Worm (Caenorhabditis elegans) whole organism, L4 larva: ENCODE data around the gene irld-28.
"Not testable (repeated sequence)": the region's sequence is repeated elsewhere in the genome, so short reads cannot be mapped to it uniquely, and the experiment has no call there.

Experiments used
- D1046.2 ChIP-seq: fragments of 200-800 bp; sonication (Bioruptor generic); IDR thresholded peaks from 2 replicates; pipeline ENCODE4 v1.3.6; 2022; ENCODE audit warnings: missing genetic modification characterization, missing compliant biosample characterization
- F37D6.2 ChIP-seq: sonication (generic microtip); optimal IDR thresholded peaks from 2 replicates; lab custom pipeline; 2016; ENCODE audit warnings: mild to moderate bottlenecking, missing genetic modification characterization, missing compliant biosample characterization
- Y105C5A.15 ChIP-seq: fragments of 200-800 bp; sonication (Bioruptor generic); IDR thresholded peaks from 2 replicates; pipeline ENCODE4 v1.3.6; 2022; ENCODE audit warnings: missing genetic modification characterization, missing compliant biosample characterization
- Y75B8A.6 ChIP-seq: fragments of 200-800 bp; sonication (Bioruptor generic); IDR thresholded peaks from 2 replicates; pipeline ENCODE4 v1.3.6; 2022; ENCODE audit warnings: missing genetic modification reagents, missing genetic modification characterization, missing compliant biosample characterization
- ZK546.5 ChIP-seq, 2 experiments: sonication (generic microtip); optimal IDR thresholded peaks; 2 replicates each; lab custom pipeline; 2017; ENCODE audit warnings: missing biosample characterization in 2 of 2, missing genetic modification characterization in 2 of 2
- attf-4 ChIP-seq: sonication (generic microtip); optimal IDR thresholded peaks from 3 replicates; lab custom pipeline; 2017; ENCODE audit warnings: missing biosample characterization, missing genetic modification characterization
- ceh-82 ChIP-seq: sonication (generic microtip); optimal IDR thresholded peaks from 2 replicates; lab custom pipeline; 2017; ENCODE audit warnings: missing biosample characterization, missing genetic modification characterization
- ctbp-1 ChIP-seq: fragments of 200-800 bp; sonication (Bioruptor generic); IDR thresholded peaks from 2 replicates; pipeline ENCODE4 v1.3.6; 2022; ENCODE audit warnings: missing genetic modification reagents, missing genetic modification characterization, missing compliant biosample characterization
- daf-16 ChIP-seq, 3 experiments: sonication (generic microtip); optimal IDR thresholded peaks; 2 replicates each; lab custom pipeline; 2016 to 2017; ENCODE audit warnings: missing genetic modification characterization in 3 of 3, missing genetic modification reagents in 3 of 3, mild to moderate bottlenecking in 2 of 3, missing compliant biosample characterization in 2 of 3, missing biosample characterization in 1 of 3, moderate library complexity in 1 of 3
- dmd-6 ChIP-seq: fragments of 200-800 bp; sonication (Bioruptor generic); IDR thresholded peaks from 2 replicates; pipeline ENCODE4 v1.3.6; 2022; ENCODE audit warnings: missing genetic modification reagents, missing genetic modification characterization, missing compliant biosample characterization
- dmd-8 ChIP-seq: fragments of 200-800 bp; sonication (Bioruptor generic); IDR thresholded peaks from 2 replicates; pipeline ENCODE4 v1.3.6; 2022; ENCODE audit warnings: missing genetic modification characterization, missing compliant biosample characterization
- duxl-1 ChIP-seq: sonication (generic microtip); optimal IDR thresholded peaks from 2 replicates; lab custom pipeline; 2016; ENCODE audit warnings: mild to moderate bottlenecking, missing genetic modification characterization, moderate library complexity, missing compliant biosample characterization; ENCODE audit not compliant: poor library complexity
- dve-1 ChIP-seq: sonication (generic microtip); optimal IDR thresholded peaks from 2 replicates; lab custom pipeline; 2017; ENCODE audit warnings: antibody characterized with exemption, mild to moderate bottlenecking, missing genetic modification characterization, missing compliant biosample characterization; ENCODE audit not compliant: insufficient read depth
- egl-43 ChIP-seq: fragments of 200-800 bp; sonication (Bioruptor generic); IDR thresholded peaks from 2 replicates; pipeline ENCODE4 v1.3.6; 2022; ENCODE audit warnings: missing genetic modification reagents, missing genetic modification characterization, missing compliant biosample characterization
- hif-1 ChIP-seq, 2 experiments: sonication (generic microtip); optimal IDR thresholded peaks; 2 replicates each; lab custom pipeline; 2016 to 2017; ENCODE audit warnings: missing compliant biosample characterization in 2 of 2, missing genetic modification characterization in 2 of 2, missing genetic modification reagents in 2 of 2, missing genotype in 2 of 2, mild to moderate bottlenecking in 1 of 2
- hlh-11 ChIP-seq: fragments of 200-800 bp; sonication (Bioruptor generic); optimal IDR thresholded peaks from 2 replicates; lab custom pipeline; 2018; ENCODE audit warnings: mild to moderate bottlenecking, missing genetic modification characterization, missing compliant biosample characterization
- hlh-30 ChIP-seq: sonication (generic microtip); optimal IDR thresholded peaks from 2 replicates; lab custom pipeline; 2017; ENCODE audit warnings: antibody characterized with exemption, mild to moderate bottlenecking, missing genetic modification characterization, missing compliant biosample characterization; ENCODE audit not compliant: insufficient read depth
- hmg-1.1 ChIP-seq: fragments of 200-800 bp; sonication (Bioruptor generic); IDR thresholded peaks from 2 replicates; pipeline ENCODE4 v1.3.6; 2022; ENCODE audit warnings: missing genetic modification reagents, missing genetic modification characterization, missing compliant biosample characterization
- lin-1 ChIP-seq: fragments of 200-800 bp; sonication (Bioruptor generic); IDR thresholded peaks from 2 replicates; pipeline ENCODE4 v1.3.6; 2022; ENCODE audit warnings: missing genetic modification reagents, missing genetic modification characterization, missing compliant biosample characterization
- lin-15B ChIP-seq: fragments of 150-350 bp; sonication (generic microtip); optimal IDR thresholded peaks from 3 replicates; lab custom pipeline; 2014; ENCODE audit warnings: missing biosample characterization, missing genetic modification characterization
- lin-38 ChIP-seq: fragments of 200-800 bp; sonication (Bioruptor generic); IDR thresholded peaks from 2 replicates; pipeline ENCODE4 v1.3.6; 2022; ENCODE audit warnings: missing genetic modification reagents, missing genetic modification characterization, missing compliant biosample characterization
- lsy-2 ChIP-seq, 2 experiments: fragments of 150-350 bp in 1 of 2; sonication (generic microtip) in 1 of 2; optimal IDR thresholded peaks; 2 replicates each; lab custom pipeline; 2014 to 2017; ENCODE audit warnings: missing biosample characterization in 2 of 2, missing genetic modification characterization in 2 of 2
- mdt-29 ChIP-seq: fragments of 200-800 bp; sonication (Bioruptor generic); IDR thresholded peaks from 2 replicates; pipeline ENCODE4 v1.3.6; 2022; ENCODE audit warnings: missing genetic modification reagents, missing genetic modification characterization, missing compliant biosample characterization
- mes-2 ChIP-seq: sonication (generic microtip); optimal IDR thresholded peaks from 2 replicates; lab custom pipeline; 2016; ENCODE audit warnings: missing genotype, mild to moderate bottlenecking, missing genetic modification characterization, missing compliant biosample characterization; ENCODE audit not compliant: poor library complexity, severe bottlenecking
- nhr-10 ChIP-seq: fragments of 150-350 bp; optimal IDR thresholded peaks from 2 replicates; lab custom pipeline; 2014; ENCODE audit warnings: missing biosample characterization, missing genetic modification characterization
- nhr-102 ChIP-seq: sonication (generic microtip); optimal IDR thresholded peaks from 2 replicates; lab custom pipeline; 2016; ENCODE audit warnings: mild to moderate bottlenecking, missing genetic modification characterization, moderate library complexity, missing compliant biosample characterization
- nhr-11 ChIP-seq: fragments of 150-350 bp; optimal IDR thresholded peaks from 2 replicates; lab custom pipeline; 2014; ENCODE audit warnings: missing biosample characterization, missing genetic modification characterization
- nhr-28 ChIP-seq: fragments of 150-350 bp; optimal IDR thresholded peaks from 2 replicates; lab custom pipeline; 2014; ENCODE audit warnings: missing biosample characterization, missing genetic modification characterization
- nhr-42 ChIP-seq: fragments of 200-800 bp; sonication (Bioruptor generic); IDR thresholded peaks from 2 replicates; pipeline ENCODE4 v1.3.6; 2022; ENCODE audit warnings: missing genetic modification characterization, missing compliant biosample characterization
- nhr-76 ChIP-seq: fragments of 150-350 bp; optimal IDR thresholded peaks from 2 replicates; lab custom pipeline; 2014; ENCODE audit warnings: missing biosample characterization, missing genetic modification characterization
- nhr-77 ChIP-seq: fragments of 150-350 bp; optimal IDR thresholded peaks from 2 replicates; lab custom pipeline; 2014; ENCODE audit warnings: missing biosample characterization, missing genetic modification characterization
- php-3 ChIP-seq: fragments of 200-800 bp; sonication (Bioruptor generic); IDR thresholded peaks from 2 replicates; pipeline ENCODE4 v1.3.6; 2022; ENCODE audit warnings: missing genetic modification reagents, missing genetic modification characterization, missing compliant biosample characterization
- pqm-1 ChIP-seq: sonication (generic microtip); optimal IDR thresholded peaks from 2 replicates; lab custom pipeline; 2017; ENCODE audit warnings: missing biosample characterization, missing genetic modification characterization
- rbr-2 ChIP-seq: sonication (generic microtip); optimal IDR thresholded peaks from 2 replicates; lab custom pipeline; 2016; ENCODE audit warnings: missing genotype, missing genetic modification characterization, missing compliant biosample characterization
- sdz-12 ChIP-seq: fragments of 200-800 bp; sonication (Bioruptor generic); optimal IDR thresholded peaks from 2 replicates; lab custom pipeline; 2018; ENCODE audit warnings: mild to moderate bottlenecking, missing genetic modification characterization, missing compliant biosample characterization
- set-16 ChIP-seq: fragments of 200-800 bp; sonication (Bioruptor generic); IDR thresholded peaks from 2 replicates; pipeline ENCODE4 v1.3.6; 2022; ENCODE audit warnings: missing genetic modification reagents, missing genetic modification characterization, missing compliant biosample characterization
- tra-1 ChIP-seq: fragments of 200-800 bp; sonication (Bioruptor generic); IDR thresholded peaks from 2 replicates; pipeline ENCODE4 v1.3.6; 2022; ENCODE audit warnings: missing genetic modification reagents, missing genetic modification characterization, missing compliant biosample characterization
- vab-7 ChIP-seq: fragments of 200-800 bp; sonication (Bioruptor generic); IDR thresholded peaks from 2 replicates; pipeline ENCODE4 v1.3.6; 2022; ENCODE audit warnings: missing genetic modification reagents, missing genetic modification characterization, missing compliant biosample characterization
- zip-11 ChIP-seq: fragments of 200-800 bp; sonication (Bioruptor generic); IDR thresholded peaks from 2 replicates; pipeline ENCODE4 v1.3.6; 2022; ENCODE audit warnings: missing genetic modification characterization, missing compliant biosample characterization

The irld-28 gene

ce11 chrV:2332837-2333236 lies 3.2 kb downstream of the irld-28 start:
- peak; percentile 89 for TF ChIP-seq set-16 (GFP tag; lab: Robert Waterston, UW)
- 0 out of 2 replicates have a peak, but pooled peaks have one; percentile 10 for TF ChIP-seq D1046.2 (GFP tag; lab: Robert Waterston, UW)
- peak; percentile 69 for TF ChIP-seq egl-43 (GFP tag; lab: Robert Waterston, UW)
- 0 out of 2 replicates have a peak, but pooled peaks have one; percentile 16 for TF ChIP-seq Y105C5A.15 (GFP tag; lab: Robert Waterston, UW)

- TF ChIP-seq zip-11 (GFP tag; lab: Robert Waterston, UW); sdz-12 (GFP tag; lab: Kevin White, UChicago); hmg-1.1: not testable (repeated sequence)
Measured at ce11 chrV:2331616-2332015, 4.4 kb downstream of the irld-28 start, which contains the start of gene irld-32. TSS of gene irld-32 (plus strand) at chrV:2331916.

DNA sequence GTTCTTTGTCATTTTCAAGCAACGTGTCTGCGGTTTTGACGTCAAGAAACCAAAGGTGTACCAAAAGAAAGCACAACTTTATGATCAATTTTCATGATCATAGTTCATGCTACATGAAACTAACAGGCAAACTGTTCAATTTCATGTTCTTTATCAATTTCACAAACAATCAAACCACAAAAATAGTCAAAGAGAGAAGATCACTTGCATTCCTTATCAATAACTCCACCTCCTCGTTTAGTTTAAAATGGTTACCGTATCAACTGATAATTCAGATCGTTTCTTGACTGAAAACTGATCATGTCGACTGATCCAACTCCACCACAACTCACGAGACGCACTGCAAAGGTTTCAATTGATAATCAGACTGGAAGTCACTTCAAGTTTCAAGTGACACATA lies 5.9 kb downstream of the irld-28 start, which contains the start of gene pud-1.1:
pud-1.1 (plus strand) TSS at position 301 of the 400 bp plus-strand sequence.
- TF ChIP-seq vab-7, dmd-8, lin-38 (GFP tag; lab: Robert Waterston, UW): not testable (repeated sequence)
- TF ChIP-seq, all 104 proteins: peak for 0; not testable (repeated sequence) for 104

- TF ChIP-seq php-3 (peak; percentile 88), nhr-76 (no peak), nhr-102 (tag; lab: Kevin White, UChicago) (peak; percentile 68), hif-1 (tag; optimal IDR thresholded peaks at IDR 0.05; lab: Kevin White, UChicago) (no peak), lin-15B (tag; lab: Kevin White, UChicago) (no peak), tra-1 (peak; percentile 53; the same call in 1 of the 2 replicates), ceh-82 (tag; lab: Kevin White, UChicago) (no peak), hlh-30 (tag; lab: Kevin White, UChicago) (no peak), nhr-10 (tag; lab: Kevin White, UChicago) (peak; percentile 10), lsy-2 (tag; optimal IDR thresholded peaks at IDR 0.05; lab: Kevin White, UChicago) (peak in 1 of 2 experiments; percentile 51), nhr-77 (tag; lab: Kevin White, UChicago) (peak; percentile 88), daf-16 (GFP tag; optimal IDR thresholded peaks at IDR 0.05; lab: Kevin White, UChicago) (no peak), daf-16 (tag; optimal IDR thresholded peaks at IDR 0.05; lab: Kevin White, UChicago) (peak; percentile 88), attf-4 (tag; lab: Kevin White, UChicago) (no peak), ctbp-1 (GFP tag; lab: Robert Waterston, UW) (no peak), dve-1 (peak; percentile 92), nhr-42 (no peak), dmd-6 (GFP tag; lab: Robert Waterston, UW) (peak; percentile 95), hlh-11 (tag; lab: Kevin White, UChicago) (peak; percentile 66), nhr-28 (tag; lab: Kevin White, UChicago) (peak; percentile 80), pqm-1 (tag; lab: Kevin White, UChicago) (peak; percentile 56)
- TF ChIP-seq, all 104 proteins: peak for 12
Measured at ce11 chrV:2327124-2327523, 8.9 kb downstream of the irld-28 start.

ce11 chrV:2326378-2326777 lies 9.7 kb downstream of the irld-28 start, which contains the start of gene pud-4:
TSS of gene pud-4 (plus strand) at chrV:2326678.
- TF ChIP-seq vab-7 (GFP tag; lab: Robert Waterston, UW) (no peak), nhr-10 (tag; lab: Kevin White, UChicago) (no peak), nhr-77 (tag; lab: Kevin White, UChicago) (no peak), mdt-29 (no peak), rbr-2 (tag; lab: Kevin White, UChicago) (no peak), dmd-6 (GFP tag; lab: Robert Waterston, UW) (no peak), mes-2 (tag; lab: Kevin White, UChicago) (no peak), nhr-11 (tag; lab: Kevin White, UChicago) (no peak), F37D6.2 (no peak), nhr-102 (tag; lab: Kevin White, UChicago) (no peak), Y75B8A.6 (no peak), nhr-76 (no peak), lin-1 (GFP tag; lab: Robert Waterston, UW) (no peak), duxl-1 (tag; lab: Kevin White, UChicago) (no peak), ZK546.5 (tag; optimal IDR thresholded peaks at IDR 0.05; lab: Kevin White, UChicago) (no peak)
